Worm (Caenorhabditis elegans): ENCODE results near the gene C30G7.2.
"Not testable (repeated sequence)": the region's sequence is repeated elsewhere in the genome, so short reads cannot be mapped to it uniquely, and the experiment has no call there.

C30G7.2 gene

DNA sequence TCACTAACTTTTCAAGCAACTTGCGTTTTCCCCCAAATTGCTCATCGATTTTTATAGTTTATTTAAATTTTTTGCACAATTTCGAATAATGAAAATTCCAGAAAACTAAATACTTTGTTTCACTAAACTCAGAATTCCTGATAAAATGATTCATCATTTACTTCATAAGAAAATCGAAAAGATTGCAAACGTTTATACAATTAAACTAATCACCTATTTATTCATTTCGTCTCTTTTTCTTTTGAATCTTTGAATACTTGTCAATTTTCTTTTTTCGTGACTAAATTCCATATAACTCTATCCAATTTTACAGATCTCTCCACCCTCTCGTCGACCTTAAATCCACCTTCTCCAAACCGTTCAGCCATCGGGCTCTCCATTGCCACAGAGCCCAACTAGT, at the start of gene C30G7.2:
TSS of gene C30G7.2 (plus strand) at position 301 of the 400 bp plus-strand sequence.
- no peak for TF ChIP-seq mep-1 (tag; optimal IDR thresholded peaks at IDR 0.05)
- no peak for TF ChIP-seq tbx-8 (GFP tag; optimal IDR thresholded peaks at IDR 0.05)
- no peak for TF ChIP-seq nhr-237 (tag; optimal IDR thresholded peaks at IDR 0.05)
- no peak for TF ChIP-seq mab-5 (tag; optimal IDR thresholded peaks at IDR 0.05)
- TF ChIP-seq blmp-1 (tag; optimal IDR thresholded peaks at IDR 0.05) = no peak
- TF ChIP-seq zip-8 (tag; optimal IDR thresholded peaks at IDR 0.05) = no peak
- TF ChIP-seq cnd-1 (tag; optimal IDR thresholded peaks at IDR 0.05) = no peak
- no peak for TF ChIP-seq M03D4.4 (tag; optimal IDR thresholded peaks at IDR 0.05)
- no peak for TF ChIP-seq unc-62 (GFP tag; optimal IDR thresholded peaks at IDR 0.05)
- no peak for TF ChIP-seq bed-3 (GFP tag; optimal IDR thresholded peaks at IDR 0.05)
- TF ChIP-seq hlh-1 (tag; optimal IDR thresholded peaks at IDR 0.05) = no peak

- TF ChIP-seq hlh-1, unc-39, pha-4 (tag; optimal IDR thresholded peaks at IDR 0.05): not testable (repeated sequence)
These were observed 45.9 kb upstream of the C30G7.2 start, which contains the start of gene nspa-2 for ce11 chrV:14890782-14891181. Gene nspa-2, plus strand, starts transcription at chrV:14891082.

DNA sequence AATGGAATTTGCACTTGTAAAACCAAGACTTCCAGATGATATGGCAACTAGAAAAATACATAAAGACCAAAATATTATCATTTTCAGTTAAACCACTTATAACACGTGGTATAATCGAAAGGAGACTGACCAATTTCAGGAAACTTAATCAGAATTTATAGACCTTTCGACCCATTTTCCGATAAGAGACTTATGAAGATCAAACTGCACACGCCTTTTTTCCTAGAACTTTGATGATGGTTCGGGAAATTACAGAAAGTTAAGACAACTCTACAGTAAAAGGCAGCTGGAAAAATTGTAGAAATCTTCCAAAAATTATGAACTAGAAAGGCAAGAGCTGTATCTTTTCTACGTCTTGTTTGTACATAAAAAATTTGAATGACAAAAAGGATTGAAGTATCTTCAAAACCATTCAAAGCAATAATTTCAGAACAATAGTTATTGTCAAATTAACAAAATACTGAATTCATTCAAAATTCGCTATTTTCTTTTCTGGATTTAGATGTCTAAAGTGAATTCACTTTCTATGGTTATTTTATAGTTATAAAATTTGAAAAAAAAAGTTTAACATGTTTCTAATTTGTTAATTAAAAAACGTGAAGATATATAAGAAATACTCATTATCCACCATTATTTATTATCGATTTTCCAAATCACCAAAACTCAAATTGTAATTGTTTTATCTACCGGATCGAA, 43.2 kb upstream of the C30G7.2 start, which contains the start of the genes mpst-2 and H12D21.5:
TSS of gene mpst-2 (minus strand) at position 101 of the 696 bp plus-strand sequence.
TSS of gene H12D21.5 (plus strand) at position 646 of the 696 bp plus-strand sequence.
- TF ChIP-seq ces-1 (GFP tag; optimal IDR thresholded peaks at IDR 0.05) = no peak

ce11 chrV:14895557-14895956, 41.1 kb upstream of the C30G7.2 start, which contains the start of gene mpst-3:
Gene mpst-3, plus strand, starts transcription at chrV:14895647.
- TF ChIP-seq lsy-2 (tag; optimal IDR thresholded peaks at IDR 0.05) = no peak

DNA sequence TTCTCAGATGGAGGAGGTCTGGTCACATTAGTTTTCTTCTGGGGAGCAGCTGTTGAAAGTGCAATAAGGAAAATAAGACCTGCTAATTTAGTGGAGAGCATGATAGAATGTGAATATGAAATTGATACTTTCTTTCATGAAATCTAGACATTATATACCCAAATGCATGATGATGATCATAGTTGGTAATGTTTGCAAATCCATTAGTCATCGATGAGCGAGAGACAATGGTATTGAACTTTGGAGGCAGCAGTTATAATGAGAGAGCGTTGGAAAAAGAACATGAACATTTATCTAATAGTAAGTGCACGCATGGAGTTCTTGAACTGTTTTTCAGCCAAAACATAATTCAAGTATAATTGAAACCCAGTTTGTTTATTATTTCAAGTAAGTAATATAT, 39.0 kb upstream of the C30G7.2 start, which contains the start of gene H12D21.6:
TSS of gene H12D21.6 (minus strand) at position 101 of the 400 bp plus-strand sequence.
- TF ChIP-seq sptf-1 (tag; optimal IDR thresholded peaks at IDR 0.05) (no peak), unc-62 (GFP tag; optimal IDR thresholded peaks at IDR 0.05) (no peak), unc-39 (tag; optimal IDR thresholded peaks at IDR 0.05) (no peak)

- TF ChIP-seq elt-1 (tag; optimal IDR thresholded peaks at IDR 0.05; ENCODE audit: borderline replicate concordance, insufficient read depth) (peak; percentile 22), ceh-83 (GFP tag; optimal IDR thresholded peaks at IDR 0.05) (no peak)
These were observed 37.1 kb upstream of the C30G7.2 start, which contains the start of gene H12D21.10 for ce11 chrV:14899545-14899944. Gene H12D21.10, plus strand, starts transcription at chrV:14899804.

DNA sequence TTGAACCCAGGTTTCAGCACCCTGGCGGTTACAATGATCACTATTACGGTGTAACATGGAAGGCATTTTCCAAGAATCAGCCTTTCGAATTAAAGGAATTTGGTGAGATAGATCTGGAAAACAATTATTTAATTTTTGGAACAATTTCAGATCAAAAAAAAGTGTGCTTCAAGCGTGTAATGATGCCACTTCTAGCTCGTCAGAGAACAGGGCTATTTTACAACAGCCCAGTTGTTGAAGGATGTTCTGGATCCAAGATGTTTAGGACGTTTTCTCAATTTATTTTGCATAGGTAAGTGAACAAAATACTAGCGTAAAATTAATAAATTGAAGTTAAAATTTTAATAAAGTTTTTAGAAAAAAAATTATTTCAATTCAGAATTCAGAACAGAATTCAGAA, 35.8 kb upstream of the C30G7.2 start:
- TF ChIP-seq nhr-237 (tag; optimal IDR thresholded peaks at IDR 0.05) (no peak), unc-39 (tag; optimal IDR thresholded peaks at IDR 0.05) (no peak), drap-1 (GFP tag; optimal IDR thresholded peaks at IDR 0.05) (no peak)

- TF ChIP-seq sem-2 (GFP tag; optimal IDR thresholded peaks at IDR 0.05) (no peak), unc-39 (tag; optimal IDR thresholded peaks at IDR 0.05) (no peak), nhr-28 (tag; optimal IDR thresholded peaks at IDR 0.05) (no peak), ham-2 (GFP tag; optimal IDR thresholded peaks at IDR 0.05) (no peak), mls-2 (tag; optimal IDR thresholded peaks at IDR 0.05) (no peak), nhr-237 (tag; optimal IDR thresholded peaks at IDR 0.05) (no peak), nhr-76 (tag; optimal IDR thresholded peaks at IDR 0.05) (no peak), nhr-12 (tag; optimal IDR thresholded peaks at IDR 0.05) (no peak), snpc-4 (tag; optimal IDR thresholded peaks at IDR 0.05) (no peak), bed-3 (GFP tag; optimal IDR thresholded peaks at IDR 0.05) (no peak), mab-5 (tag; optimal IDR thresholded peaks at IDR 0.05) (no peak), ztf-11 (tag; optimal IDR thresholded peaks at IDR 0.05) (no peak), zip-8 (tag; optimal IDR thresholded peaks at IDR 0.05) (no peak), lin-13 (tag; optimal IDR thresholded peaks at IDR 0.05) (no peak)
These were observed 29.2 kb upstream of the C30G7.2 start for ce11 chrV:14907445-14907844.
